Fruit fly (Drosophila melanogaster) whole organism, embryonic: ENCODE data around the gene CG8191.

Source experiments
- CG10147 ChIP-seq: fragments of 200-800 bp; sonication (Bioruptor generic); optimal IDR thresholded peaks from 2 replicates; lab custom pipeline; 2019; ENCODE audit warnings: missing biosample characterization, mild to moderate bottlenecking, missing genetic modification characterization, moderate library complexity
- CG10543 ChIP-seq: fragments of 200-800 bp; sonication (Bioruptor generic); optimal IDR thresholded peaks from 3 replicates; lab custom pipeline; 2017; ENCODE audit warnings: missing biosample characterization, mild to moderate bottlenecking, missing genetic modification characterization, moderate library complexity
- CG10565 ChIP-seq: fragments of 200-800 bp; sonication (Bioruptor generic); optimal IDR thresholded peaks from 3 replicates; lab custom pipeline; 2016; ENCODE audit warnings: missing biosample characterization, mild to moderate bottlenecking, missing genetic modification characterization
- CG10654 ChIP-seq: fragments of 200-800 bp; sonication (Bioruptor generic); optimal IDR thresholded peaks from 2 replicates; lab custom pipeline; 2016; ENCODE audit warnings: missing biosample characterization, missing genetic modification characterization
- CG12236 ChIP-seq: fragments of 200-800 bp; sonication (Bioruptor generic); optimal IDR thresholded peaks from 2 replicates; lab custom pipeline; 2016; ENCODE audit warnings: missing biosample characterization, missing genetic modification characterization
- CG12744 ChIP-seq: fragments of 200-800 bp; sonication (Bioruptor generic); optimal IDR thresholded peaks from 2 replicates; lab custom pipeline; 2016; ENCODE audit warnings: missing biosample characterization, missing genetic modification characterization
- CG15514 ChIP-seq: fragments of 200-800 bp; sonication (Bioruptor generic); optimal IDR thresholded peaks from 3 replicates; lab custom pipeline; 2017; ENCODE audit warnings: missing biosample characterization, missing genetic modification characterization, mild to moderate bottlenecking, moderate library complexity, missing genetic modification reagents
- CG15601 ChIP-seq: fragments of 200-800 bp; sonication (Bioruptor generic); optimal IDR thresholded peaks from 3 replicates; lab custom pipeline; 2019; ENCODE audit warnings: missing biosample characterization, mild to moderate bottlenecking, missing genetic modification characterization, moderate library complexity
- CG16779 ChIP-seq: fragments of 200-800 bp; sonication (Bioruptor generic); IDR thresholded peaks from 2 replicates; pipeline ENCODE4 v1.3.6; 2022; ENCODE audit warnings: missing biosample characterization, missing genetic modification characterization
- CG3407 ChIP-seq: fragments of 200-800 bp; sonication (Bioruptor generic); optimal IDR thresholded peaks from 2 replicates; lab custom pipeline; 2018; ENCODE audit warnings: missing biosample characterization, mild to moderate bottlenecking, missing genetic modification characterization
- CG4328 ChIP-seq: fragments of 200-800 bp; sonication (Bioruptor generic); optimal IDR thresholded peaks from 3 replicates; lab custom pipeline; 2017; ENCODE audit warnings: missing biosample characterization, missing genetic modification reagents, missing genetic modification characterization
- CG4707 ChIP-seq: fragments of 200-800 bp; sonication (Bioruptor generic); optimal IDR thresholded peaks from 2 replicates; lab custom pipeline; 2018; ENCODE audit warnings: missing biosample characterization, mild to moderate bottlenecking, missing genetic modification characterization, moderate library complexity
- CG5180 ChIP-seq: fragments of 200-800 bp; sonication (Bioruptor generic); optimal IDR thresholded peaks from 3 replicates; lab custom pipeline; 2017; ENCODE audit warnings: missing biosample characterization, missing genetic modification characterization, mild to moderate bottlenecking, moderate library complexity, missing genetic modification reagents
- CG5953 ChIP-seq: fragments of 200-800 bp; sonication (Bioruptor generic); IDR thresholded peaks from 2 replicates; pipeline ENCODE4 v1.3.6; 2022; ENCODE audit warnings: missing biosample characterization, missing genetic modification characterization
- CG6175 ChIP-seq: fragments of 200-800 bp; sonication (Bioruptor generic); IDR thresholded peaks from 3 replicates; pipeline ENCODE4 v1.3.6; 2022; ENCODE audit warnings: missing biosample characterization, missing genetic modification characterization
- CG6254 ChIP-seq: fragments of 200-800 bp; sonication (Bioruptor generic); optimal IDR thresholded peaks from 3 replicates; lab custom pipeline; 2017; ENCODE audit warnings: mild to moderate bottlenecking, missing biosample characterization, missing genetic modification reagents, missing genetic modification characterization
- CG8944 ChIP-seq: fragments of 200-800 bp; sonication (Bioruptor generic); optimal IDR thresholded peaks from 3 replicates; lab custom pipeline; 2016; ENCODE audit warnings: missing biosample characterization, missing genetic modification characterization
- Dek ChIP-seq: fragments of 200-800 bp; sonication (Bioruptor generic); optimal IDR thresholded peaks from 3 replicates; lab custom pipeline; 2019; ENCODE audit warnings: missing biosample characterization, mild to moderate bottlenecking, missing genetic modification characterization, moderate library complexity
- ERR ChIP-seq: fragments of 200-800 bp; sonication (Bioruptor generic); optimal IDR thresholded peaks from 2 replicates; lab custom pipeline; 2016; ENCODE audit warnings: missing biosample characterization, missing genetic modification characterization
- Elba2 ChIP-seq: fragments of 200-800 bp; sonication (Bioruptor generic); optimal IDR thresholded peaks from 3 replicates; lab custom pipeline; 2016; ENCODE audit warnings: missing biosample characterization, missing genetic modification characterization
- Ets97D ChIP-seq: fragments of 200-800 bp; sonication (Bioruptor generic); optimal IDR thresholded peaks from 3 replicates; lab custom pipeline; 2016; ENCODE audit warnings: missing biosample characterization, missing genetic modification characterization
- Hmx ChIP-seq: fragments of 200-800 bp; sonication (Bioruptor generic); optimal IDR thresholded peaks from 2 replicates; lab custom pipeline; 2016; ENCODE audit warnings: missing biosample characterization, missing genetic modification characterization
- Hr39 ChIP-seq: fragments of >200 bp; optimal IDR thresholded peaks from 2 replicates; lab custom pipeline; 2017
- Jarid2 ChIP-seq: fragments of 200-800 bp; sonication (Bioruptor generic); optimal IDR thresholded peaks from 3 replicates; lab custom pipeline; 2017; ENCODE audit warnings: mild to moderate bottlenecking, missing biosample characterization, missing genetic modification reagents, missing genetic modification characterization
- Optix ChIP-seq: fragments of 200-800 bp; sonication (Bioruptor generic); IDR thresholded peaks from 3 replicates; pipeline ENCODE4 v1.3.6; 2022; ENCODE audit warnings: missing biosample characterization, missing genetic modification characterization
- Ravus ChIP-seq: fragments of 200-800 bp; sonication (Bioruptor generic); IDR thresholded peaks from 2 replicates; pipeline ENCODE4 v1.3.6; 2022; ENCODE audit warnings: missing biosample characterization, missing genetic modification characterization
- Sry-δ ChIP-seq: fragments of 200-800 bp; sonication (Bioruptor generic); optimal IDR thresholded peaks from 2 replicates; lab custom pipeline; 2016; ENCODE audit warnings: missing biosample characterization, missing genetic modification characterization
- cg ChIP-seq: fragments of 200-800 bp; sonication (Bioruptor generic); optimal IDR thresholded peaks from 3 replicates; lab custom pipeline; 2019; ENCODE audit warnings: missing biosample characterization, mild to moderate bottlenecking, missing genetic modification characterization, moderate library complexity
- chm ChIP-seq: fragments of 200-800 bp; sonication (Bioruptor generic); IDR thresholded peaks from 2 replicates; pipeline ENCODE4 v1.3.6; 2022; ENCODE audit warnings: missing biosample characterization, missing genetic modification characterization
- ci ChIP-seq: fragments of 200-800 bp; sonication (Bioruptor generic); IDR thresholded peaks from 3 replicates; pipeline ENCODE4 v1.3.6; 2022; ENCODE audit warnings: missing biosample characterization, missing genetic modification characterization
- dimm ChIP-seq: fragments of 200-800 bp; sonication (Bioruptor generic); IDR thresholded peaks from 2 replicates; pipeline ENCODE4 v1.3.6; 2022; ENCODE audit warnings: missing biosample characterization, missing genetic modification characterization
- exex ChIP-seq: fragments of 200-800 bp; sonication (Bioruptor generic); optimal IDR thresholded peaks from 4 replicates; lab custom pipeline; 2018; ENCODE audit warnings: missing biosample characterization, mild to moderate bottlenecking, missing genetic modification characterization, moderate library complexity
- fd64A ChIP-seq: fragments of 200-800 bp; sonication (Bioruptor generic); optimal IDR thresholded peaks from 3 replicates; lab custom pipeline; 2018; ENCODE audit warnings: missing biosample characterization, mild to moderate bottlenecking, missing genetic modification characterization
- gcm ChIP-seq: fragments of 200-800 bp; sonication (Bioruptor generic); optimal IDR thresholded peaks from 2 replicates; lab custom pipeline; 2019; ENCODE audit warnings: missing biosample characterization, mild to moderate bottlenecking, missing genetic modification characterization, moderate library complexity
- gcm2 ChIP-seq: fragments of 200-800 bp; sonication (Bioruptor generic); optimal IDR thresholded peaks from 2 replicates; lab custom pipeline; 2016; ENCODE audit warnings: missing biosample characterization, missing genetic modification characterization
- gro ChIP-seq: fragments of 200-800 bp; sonication (Bioruptor generic); optimal IDR thresholded peaks from 2 replicates; lab custom pipeline; 2016; ENCODE audit warnings: missing biosample characterization, missing genetic modification characterization
- her ChIP-seq: fragments of 200-800 bp; sonication (Bioruptor generic); optimal IDR thresholded peaks from 2 replicates; lab custom pipeline; 2016; ENCODE audit warnings: missing biosample characterization, missing genetic modification characterization
- inv ChIP-seq: fragments of 200-800 bp; sonication (Bioruptor generic); IDR thresholded peaks from 2 replicates; pipeline ENCODE4 v1.3.6; 2022; ENCODE audit warnings: missing biosample characterization, missing genetic modification characterization; ENCODE audit not compliant: partially characterized antibody
- lbe ChIP-seq: fragments of 200-800 bp; sonication (Bioruptor generic); optimal IDR thresholded peaks from 2 replicates; lab custom pipeline; 2016; ENCODE audit warnings: missing biosample characterization, mild to moderate bottlenecking, missing genetic modification characterization
- nerfin-1 ChIP-seq: fragments of 200-800 bp; sonication (Bioruptor generic); optimal IDR thresholded peaks from 3 replicates; lab custom pipeline; 2019; ENCODE audit warnings: missing biosample characterization, mild to moderate bottlenecking, missing genetic modification characterization, moderate library complexity
- odd ChIP-seq: fragments of 200-800 bp; sonication (Bioruptor generic); optimal IDR thresholded peaks from 2 replicates; lab custom pipeline; 2017; ENCODE audit warnings: missing biosample characterization, mild to moderate bottlenecking, missing genetic modification characterization
- phol ChIP-seq: fragments of 200-800 bp; sonication (Bioruptor generic); optimal IDR thresholded peaks from 3 replicates; lab custom pipeline; 2018; ENCODE audit warnings: missing biosample characterization, mild to moderate bottlenecking, missing genetic modification characterization, moderate library complexity
- prd ChIP-seq, 3 experiments: fragments of >200 bp in 2 of 3; fragments of 200-800 bp in 1 of 3; sonication (Bioruptor generic) in 1 of 3; optimal IDR thresholded peaks in 2 of 3; IDR thresholded peaks in 1 of 3; 2 replicates in 2 of 3; 3 replicates in 1 of 3; pipeline versions ENCODE4 v1.3.6 to Lab custom; 2017 to 2022; ENCODE audit warnings: missing biosample characterization in 1 of 3, missing genetic modification characterization in 1 of 3
- ranshi ChIP-seq: fragments of 200-800 bp; sonication (Bioruptor generic); IDR thresholded peaks from 2 replicates; pipeline ENCODE4 v1.3.6; 2022; ENCODE audit warnings: missing biosample characterization, missing genetic modification characterization
- tap ChIP-seq: fragments of 200-800 bp; optimal IDR thresholded peaks from 3 replicates; lab custom pipeline; 2019; ENCODE audit warnings: missing biosample characterization, mild to moderate bottlenecking, missing genetic modification characterization, moderate library complexity
- tgo ChIP-seq: fragments of 200-800 bp; sonication (Bioruptor generic); IDR thresholded peaks from 3 replicates; pipeline ENCODE4 v1.3.6; 2022; ENCODE audit warnings: missing biosample characterization, missing genetic modification characterization
- tx ChIP-seq: fragments of 200-800 bp; sonication (Bioruptor generic); optimal IDR thresholded peaks from 2 replicates; lab custom pipeline; 2016; ENCODE audit warnings: missing biosample characterization, missing genetic modification characterization
- wdn ChIP-seq: fragments of 200-800 bp; sonication (Bioruptor generic); IDR thresholded peaks from 2 replicates; pipeline ENCODE4 v1.3.6; 2022; ENCODE audit warnings: missing biosample characterization, missing genetic modification characterization
- wor ChIP-seq: fragments of 200-800 bp; sonication (Bioruptor generic); IDR thresholded peaks from 2 replicates; pipeline ENCODE4 v1.3.6; 2022; ENCODE audit warnings: missing biosample characterization, missing genetic modification characterization
- zen ChIP-seq: fragments of 200-800 bp; sonication (Bioruptor generic); optimal IDR thresholded peaks from 3 replicates; lab custom pipeline; 2018; ENCODE audit warnings: missing biosample characterization, mild to moderate bottlenecking, missing genetic modification characterization, moderate library complexity

CG8191 gene

dm6 chrX:15697581-15698208 lies 34.3 kb upstream of the CG8191 start (continued):
- no peak for TF ChIP-seq CG12236
- no peak for TF ChIP-seq Elba2 (GFP tag; lab: Kevin White, UChicago)
- peak; percentile 92 for TF ChIP-seq CG10147 (GFP tag; lab: Kevin White, UChicago)
- peak; percentile 92 for TF ChIP-seq chm (GFP tag; lab: Robert Waterston, UW)
- peak; percentile 94 for TF ChIP-seq ranshi (GFP tag; lab: Robert Waterston, UW)
- TF ChIP-seq CG3407 = peak; percentile 85
- TF ChIP-seq CG15514 = peak; percentile 94
- peak; percentile 21 for TF ChIP-seq ERR (GFP tag; lab: Kevin White, UChicago)
- TF ChIP-seq CG10543 (GFP tag; lab: Kevin White, UChicago) = peak; percentile 97
- TF ChIP-seq dimm (GFP tag; lab: Robert Waterston, UW) = peak; percentile 85
- peak; percentile 31 for TF ChIP-seq gcm2 (GFP tag; lab: Kevin White, UChicago)
- TF ChIP-seq Dek (tag; lab: Kevin White, UChicago) = peak; percentile 93
- peak; percentile 14 for TF ChIP-seq CG8944 (GFP tag; lab: Kevin White, UChicago)
- TF ChIP-seq lbe (GFP tag; lab: Kevin White, UChicago) = peak; percentile 66
- peak; percentile 90 for TF ChIP-seq tap (tag; lab: Kevin White, UChicago)
- no peak for TF ChIP-seq her
- TF ChIP-seq Sry-δ (GFP tag; lab: Kevin White, UChicago) = peak; percentile 10
- peak; percentile 93 for TF ChIP-seq phol (tag; lab: Kevin White, UChicago)
- TF ChIP-seq Ravus = peak; percentile 81
- TF ChIP-seq CG10654 (GFP tag; lab: Kevin White, UChicago) = peak; percentile 87
- peak; percentile 29 for TF ChIP-seq fd64A (GFP tag; lab: Kevin White, UChicago)
- TF ChIP-seq CG15601 (tag; lab: Kevin White, UChicago) = peak; percentile 96
- peak; percentile 94 for TF ChIP-seq tgo (GFP tag; lab: Robert Waterston, UW)
- TF ChIP-seq CG10565 = peak; percentile 43
- peak; percentile 87 for TF ChIP-seq wdn (GFP tag; lab: Robert Waterston, UW)
- TF ChIP-seq CG4328 (GFP tag; lab: Kevin White, UChicago) = peak; percentile 83
- peak; percentile 93 for TF ChIP-seq CG6175 (GFP tag; lab: Robert Waterston, UW)
- no peak for TF ChIP-seq Ets97D (GFP tag; lab: Kevin White, UChicago)
- TF ChIP-seq exex = peak; percentile 89
- TF ChIP-seq CG16779 = peak; percentile 90
- TF ChIP-seq CG6254 = peak; percentile 81
- TF ChIP-seq CG5180 = peak; percentile 79
- no peak for TF ChIP-seq CG12744 (GFP tag; lab: Kevin White, UChicago)
- peak; percentile 68 for TF ChIP-seq Jarid2 (GFP tag; lab: Kevin White, UChicago)
- TF ChIP-seq nerfin-1 (tag; lab: Kevin White, UChicago) = peak; percentile 83
- TF ChIP-seq inv (GFP tag; lab: Robert Waterston, UW) = 0 out of 2 replicates have a peak, but pooled peaks have one; percentile 16
- no peak for TF ChIP-seq Hr39 (lab: Kevin White, UChicago)
- TF ChIP-seq Hmx = peak; percentile 57
- no peak for TF ChIP-seq prd (optimal IDR thresholded peaks at IDR 0.05; lab: Kevin White, UChicago)
- TF ChIP-seq prd (GFP tag; IDR thresholded peaks at IDR 0.05; lab: Robert Waterston, UW) = peak; percentile 97
- peak; percentile 77 for TF ChIP-seq odd (GFP tag; lab: Kevin White, UChicago)
- TF ChIP-seq CG5953 (GFP tag; lab: Robert Waterston, UW) = peak; percentile 87
- peak; percentile 90 for TF ChIP-seq zen
- no peak for TF ChIP-seq CG4707 (GFP tag; lab: Kevin White, UChicago)
- peak; percentile 87 for TF ChIP-seq Optix (GFP tag; lab: Robert Waterston, UW)
- TF ChIP-seq gro (GFP tag; lab: Kevin White, UChicago) = peak; percentile 27
- peak; percentile 85 for TF ChIP-seq gcm (GFP tag; lab: Kevin White, UChicago)
- TF ChIP-seq wor (GFP tag; lab: Robert Waterston, UW) = peak; percentile 82
- no peak for TF ChIP-seq tx
- peak; percentile 88 for TF ChIP-seq ci (GFP tag; lab: Robert Waterston, UW)
- TF ChIP-seq cg (GFP tag; lab: Kevin White, UChicago) = no peak
